Worm (Caenorhabditis elegans): ENCODE data around the gene Y76B12C.3.

DNA sequence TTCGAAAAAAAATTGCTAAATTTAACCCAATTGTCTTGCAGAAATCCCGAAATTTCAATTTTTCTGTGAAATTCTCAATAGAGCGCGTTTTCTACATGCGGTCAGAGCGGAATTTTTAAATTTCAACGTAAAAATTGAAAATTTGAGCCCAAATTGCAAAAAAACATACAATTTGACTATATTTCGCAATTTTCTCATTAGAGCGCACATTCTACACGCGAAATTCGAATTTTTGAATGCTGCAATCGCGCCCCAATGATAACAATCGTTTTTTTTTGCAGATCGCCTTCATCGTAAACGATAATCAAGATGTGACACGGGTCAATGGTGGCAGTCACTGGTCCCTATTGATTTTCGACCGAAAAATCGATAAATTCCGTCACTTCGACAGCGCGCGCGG, 9.4 kb upstream of the Y76B12C.3 start:
- TF ChIP-seq him-1 (tag; optimal IDR thresholded peaks at IDR 0.05) (no peak), dao-5 (tag; optimal IDR thresholded peaks at IDR 0.05) (no peak)
